Worm (Caenorhabditis elegans) whole organism, mixed stage, embryonic: ENCODE measurements around the gene zig-6.

Experiments used
- M03D4.4 ChIP-seq: sonication (generic microtip); optimal IDR thresholded peaks from 2 replicates; lab custom pipeline; 2017; ENCODE audit warnings: mild to moderate bottlenecking, missing genetic modification characterization, missing compliant biosample characterization
- bed-3 ChIP-seq: fragments of 200-800 bp; sonication (Bioruptor generic); optimal IDR thresholded peaks from 3 replicates; lab custom pipeline; 2018; ENCODE audit warnings: mild to moderate bottlenecking, missing genetic modification characterization, moderate library complexity, missing compliant biosample characterization
- blmp-1 ChIP-seq: fragments of 150-350 bp; optimal IDR thresholded peaks from 2 replicates; lab custom pipeline; 2014; ENCODE audit warnings: missing biosample characterization, missing genetic modification characterization
- ceh-39 ChIP-seq: fragments of 150-350 bp; optimal IDR thresholded peaks from 2 replicates; lab custom pipeline; 2014; ENCODE audit warnings: missing biosample characterization, missing genetic modification characterization
- ceh-43 ChIP-seq: fragments of 200-800 bp; sonication (Bioruptor generic); optimal IDR thresholded peaks from 2 replicates; lab custom pipeline; 2018; ENCODE audit warnings: mild to moderate bottlenecking, missing genetic modification characterization, moderate library complexity, missing compliant biosample characterization
- ceh-83 ChIP-seq: fragments of 200-800 bp; sonication (Bioruptor generic); optimal IDR thresholded peaks from 2 replicates; lab custom pipeline; 2018; ENCODE audit warnings: mild to moderate bottlenecking, missing genetic modification characterization, missing compliant biosample characterization
- ces-1 ChIP-seq: fragments of 150-350 bp; optimal IDR thresholded peaks from 2 replicates; lab custom pipeline; 2014; ENCODE audit warnings: missing biosample characterization, missing genetic modification reagents, missing genetic modification characterization
- cnd-1 ChIP-seq: fragments of 200-800 bp; sonication (Bioruptor generic); optimal IDR thresholded peaks from 2 replicates; lab custom pipeline; 2018; ENCODE audit warnings: mild to moderate bottlenecking, missing genetic modification characterization, missing compliant biosample characterization
- drap-1 ChIP-seq: fragments of 200-800 bp; sonication (Bioruptor generic); optimal IDR thresholded peaks from 3 replicates; lab custom pipeline; 2018; ENCODE audit warnings: mild to moderate bottlenecking, missing genetic modification characterization, missing compliant biosample characterization
- elt-1 ChIP-seq: sonication (generic microtip); optimal IDR thresholded peaks from 2 replicates; lab custom pipeline; 2017; ENCODE audit warnings: missing genetic modification characterization, mild to moderate bottlenecking, missing compliant biosample characterization, antibody characterized with exemption, moderate library complexity, borderline replicate concordance; ENCODE audit not compliant: insufficient read depth
- elt-3 ChIP-seq: fragments of 150-350 bp; optimal IDR thresholded peaks from 2 replicates; lab custom pipeline; 2014; ENCODE audit warnings: missing biosample characterization, missing genetic modification characterization
- flh-1 ChIP-seq: fragments of 200-800 bp; sonication (Bioruptor generic); optimal IDR thresholded peaks from 2 replicates; lab custom pipeline; 2018; ENCODE audit warnings: mild to moderate bottlenecking, missing genetic modification characterization, moderate library complexity, missing compliant biosample characterization
- ham-2 ChIP-seq: fragments of 200-800 bp; sonication (Bioruptor generic); optimal IDR thresholded peaks from 2 replicates; lab custom pipeline; 2018; ENCODE audit warnings: mild to moderate bottlenecking, missing genetic modification characterization, missing compliant biosample characterization
- lin-13 ChIP-seq: fragments of 150-350 bp; optimal IDR thresholded peaks from 2 replicates; lab custom pipeline; 2014; ENCODE audit warnings: missing biosample characterization, missing genetic modification characterization
- lin-32 ChIP-seq: fragments of 200-800 bp; sonication (Bioruptor generic); optimal IDR thresholded peaks from 2 replicates; lab custom pipeline; 2018; ENCODE audit warnings: mild to moderate bottlenecking, missing genetic modification characterization, missing compliant biosample characterization
- lsy-2 ChIP-seq: fragments of 150-350 bp; optimal IDR thresholded peaks from 2 replicates; lab custom pipeline; 2014; ENCODE audit warnings: missing biosample characterization, missing genetic modification characterization
- mab-5 ChIP-seq: fragments of 150-350 bp; optimal IDR thresholded peaks from 2 replicates; lab custom pipeline; 2014; ENCODE audit warnings: missing biosample characterization, missing genetic modification characterization
- mep-1 ChIP-seq: fragments of 150-350 bp; optimal IDR thresholded peaks from 2 replicates; lab custom pipeline; 2017; ENCODE audit warnings: missing biosample characterization, missing genetic modification reagents, missing genetic modification characterization, inconsistent platforms
- mls-2 ChIP-seq: sonication (generic microtip); optimal IDR thresholded peaks from 2 replicates; lab custom pipeline; 2016; ENCODE audit warnings: mild to moderate bottlenecking, missing genetic modification characterization, moderate library complexity, missing compliant biosample characterization
- nhr-12 ChIP-seq: fragments of 150-350 bp; optimal IDR thresholded peaks from 2 replicates; lab custom pipeline; 2014; ENCODE audit warnings: missing biosample characterization, missing genetic modification characterization
- nhr-2 ChIP-seq: fragments of 150-350 bp; optimal IDR thresholded peaks from 2 replicates; lab custom pipeline; 2014; ENCODE audit warnings: missing biosample characterization, missing genetic modification characterization
- nhr-237 ChIP-seq: fragments of 150-350 bp; optimal IDR thresholded peaks from 2 replicates; lab custom pipeline; 2014; ENCODE audit warnings: missing biosample characterization, missing genetic modification characterization
- nhr-28 ChIP-seq: fragments of 150-350 bp; optimal IDR thresholded peaks from 2 replicates; lab custom pipeline; 2014; ENCODE audit warnings: missing biosample characterization, missing genetic modification characterization
- nhr-76 ChIP-seq: sonication (generic microtip); optimal IDR thresholded peaks from 2 replicates; lab custom pipeline; 2017; ENCODE audit warnings: missing biosample characterization, missing genetic modification characterization
- pha-4 ChIP-seq: fragments of 150-350 bp; optimal IDR thresholded peaks from 2 replicates; lab custom pipeline; 2018; ENCODE audit warnings: missing biosample characterization, missing genetic modification reagents, missing genetic modification characterization
- sem-2 ChIP-seq: fragments of 200-800 bp; sonication (Bioruptor generic); optimal IDR thresholded peaks from 2 replicates; lab custom pipeline; 2018; ENCODE audit warnings: mild to moderate bottlenecking, missing genetic modification characterization, missing compliant biosample characterization
- sptf-1 ChIP-seq: sonication (generic microtip); optimal IDR thresholded peaks from 2 replicates; lab custom pipeline; 2017; ENCODE audit warnings: mild to moderate bottlenecking, missing genetic modification characterization, moderate library complexity, missing compliant biosample characterization
- tbx-8 ChIP-seq: fragments of 200-800 bp; sonication (Bioruptor generic); optimal IDR thresholded peaks from 2 replicates; lab custom pipeline; 2018; ENCODE audit warnings: mild to moderate bottlenecking, missing genetic modification characterization, moderate library complexity, missing compliant biosample characterization
- unc-39 ChIP-seq: fragments of 150-350 bp; optimal IDR thresholded peaks from 2 replicates; lab custom pipeline; 2014; ENCODE audit warnings: missing biosample characterization, missing genetic modification characterization
- unc-62 ChIP-seq: fragments of 150-350 bp; optimal IDR thresholded peaks from 2 replicates; lab custom pipeline; 2014; ENCODE audit warnings: missing biosample characterization, missing genetic modification reagents, missing genetic modification characterization
- zip-8 ChIP-seq: fragments of 150-350 bp; optimal IDR thresholded peaks from 2 replicates; lab custom pipeline; 2014; ENCODE audit warnings: missing biosample characterization, missing genetic modification characterization
- ztf-11 ChIP-seq: fragments of 150-350 bp; optimal IDR thresholded peaks from 2 replicates; lab custom pipeline; 2014; ENCODE audit warnings: missing biosample characterization, missing genetic modification characterization

The zig-6 gene

ce11 chrX:5168770-5169169 lies 20.1 kb downstream of the zig-6 start:
- TF ChIP-seq M03D4.4 (no peak), nhr-12 (tag; lab: Kevin White, UChicago) (no peak), ces-1 (GFP tag; lab: Kevin White, UChicago) (no peak), mab-5 (no peak), mls-2 (tag; lab: Kevin White, UChicago) (no peak), sptf-1 (tag; lab: Kevin White, UChicago) (no peak), lsy-2 (tag; lab: Kevin White, UChicago) (no peak), elt-3 (tag; lab: Kevin White, UChicago) (no peak), tbx-8 (GFP tag; lab: Kevin White, UChicago) (no peak)

ce11 chrX:5165037-5165436 lies 23.8 kb downstream of the zig-6 start, which contains the start of gene mans-3:
TSS of gene mans-3 (plus strand) at chrX:5165395.
- TF ChIP-seq ceh-43 (peak; percentile 27), mls-2 (tag; lab: Kevin White, UChicago) (peak; percentile 67), M03D4.4 (peak; percentile 68), nhr-28 (tag; lab: Kevin White, UChicago) (no peak), nhr-2 (peak; percentile 33), nhr-76 (tag; lab: Kevin White, UChicago) (peak; percentile 3), sptf-1 (tag; lab: Kevin White, UChicago) (peak; percentile 90), nhr-12 (tag; lab: Kevin White, UChicago) (no peak), lsy-2 (tag; lab: Kevin White, UChicago) (peak; percentile 63), mep-1 (tag; lab: Kevin White, UChicago) (peak; percentile 97), lin-13 (tag; lab: Kevin White, UChicago) (peak; percentile 65), tbx-8 (GFP tag; lab: Kevin White, UChicago) (no peak), ham-2 (GFP tag; lab: Kevin White, UChicago) (no peak), unc-62 (GFP tag; lab: Kevin White, UChicago) (peak; percentile 72), drap-1 (no peak), lin-32 (GFP tag; lab: Kevin White, UChicago) (peak; percentile 26), nhr-237 (tag; lab: Kevin White, UChicago) (peak; percentile 12), ceh-83 (GFP tag; lab: Kevin White, UChicago) (no peak), ces-1 (GFP tag; lab: Kevin White, UChicago) (peak; percentile 40), cnd-1 (tag; lab: Kevin White, UChicago) (peak; percentile 73), flh-1 (GFP tag; lab: Kevin White, UChicago) (peak; percentile 35), ceh-39 (tag; lab: Kevin White, UChicago) (no peak), pha-4 (no peak), ztf-11 (tag; lab: Kevin White, UChicago) (peak; percentile 59), bed-3 (GFP tag; lab: Kevin White, UChicago) (no peak)

- TF ChIP-seq drap-1 (no peak), sem-2 (no peak), ceh-83 (GFP tag; lab: Kevin White, UChicago) (no peak), blmp-1 (no peak), bed-3 (GFP tag; lab: Kevin White, UChicago) (no peak), nhr-28 (tag; lab: Kevin White, UChicago) (no peak), ham-2 (GFP tag; lab: Kevin White, UChicago) (no peak), unc-62 (GFP tag; lab: Kevin White, UChicago) (no peak), cnd-1 (tag; lab: Kevin White, UChicago) (no peak), nhr-2 (no peak), zip-8 (tag; lab: Kevin White, UChicago) (no peak), ztf-11 (tag; lab: Kevin White, UChicago) (no peak), elt-1 (tag; lab: Kevin White, UChicago) (no peak), flh-1 (GFP tag; lab: Kevin White, UChicago) (no peak), mab-5 (no peak), tbx-8 (GFP tag; lab: Kevin White, UChicago) (no peak), mep-1 (tag; lab: Kevin White, UChicago) (no peak), sptf-1 (tag; lab: Kevin White, UChicago) (no peak)
These were observed 24.8 kb downstream of the zig-6 start for ce11 chrX:5164054-5164453.

ce11 chrX:5162755-5163154 lies 26.1 kb downstream of the zig-6 start, which contains the start of gene EGAP5.1:
TSS of gene EGAP5.1 (plus strand) at chrX:5163055.
- no peak for TF ChIP-seq ceh-43
- TF ChIP-seq nhr-12 (tag; lab: Kevin White, UChicago): no peak
- no peak for TF ChIP-seq nhr-28 (tag; lab: Kevin White, UChicago)
- TF ChIP-seq ham-2 (GFP tag; lab: Kevin White, UChicago): no peak
- no peak for TF ChIP-seq unc-39
